Fruit fly (Drosophila melanogaster): ENCODE measurements around the gene Sec16.

Sec16 gene

DNA sequence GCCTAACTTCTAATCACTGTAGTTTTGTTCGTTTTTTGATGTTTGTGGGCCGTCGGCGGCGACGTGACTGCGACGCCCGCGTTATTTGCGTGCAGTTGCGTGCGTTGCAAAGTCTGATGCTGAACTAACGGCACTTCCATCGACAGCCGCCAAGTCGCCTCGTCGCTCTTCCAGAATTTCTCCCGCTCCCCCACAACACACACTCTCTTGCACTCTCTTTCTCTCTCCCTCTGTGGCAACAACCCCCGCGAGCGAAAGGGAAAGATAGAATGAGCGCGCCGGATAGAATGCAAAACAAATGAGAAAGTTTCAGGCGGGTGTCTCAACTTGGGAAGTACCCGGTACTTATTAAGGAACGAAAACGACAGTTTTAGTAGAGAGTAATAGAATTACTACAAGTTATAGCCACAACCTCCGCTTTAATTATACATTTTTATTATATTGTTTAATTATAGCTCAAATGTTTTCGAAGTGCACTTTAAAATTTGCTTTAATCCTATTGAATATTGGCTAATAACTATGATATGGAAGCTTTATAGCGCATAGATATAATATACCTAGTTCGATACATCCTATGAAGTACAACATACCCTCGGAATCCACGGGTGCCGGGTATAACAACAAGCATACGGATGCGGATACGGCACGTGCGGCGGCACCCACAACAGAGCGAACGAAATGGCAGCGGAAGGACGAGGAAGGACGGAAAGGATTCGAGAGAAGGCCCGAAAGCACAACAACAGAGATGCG lies 48.8 kb upstream of the Sec16 start (continued):
- TF ChIP-seq CG18619 (GFP tag; optimal IDR thresholded peaks at IDR 0.05) (peak; percentile 13), CG7556 (GFP tag; optimal IDR thresholded peaks at IDR 0.05) (peak; percentile 68), CG14667 (GFP tag; IDR thresholded peaks at IDR 0.05) (no peak), yki (optimal IDR thresholded peaks at IDR 0.05) (peak; percentile 19), CG1832 (GFP tag; optimal IDR thresholded peaks at IDR 0.05) (peak; percentile 55), Pdp1 (GFP tag; optimal IDR thresholded peaks at IDR 0.05) (no peak), CG17359 (tag; optimal IDR thresholded peaks at IDR 0.05) (no peak), tgo (GFP tag; IDR thresholded peaks at IDR 0.05) (no peak), CG4282 (GFP tag; optimal IDR thresholded peaks at IDR 0.05) (no peak), nom (GFP tag; optimal IDR thresholded peaks at IDR 0.05) (no peak), Ptx1 (GFP tag; IDR thresholded peaks at IDR 0.05) (peak; percentile 29; the same call in 1 of the 2 replicates), CG12391 (tag; optimal IDR thresholded peaks at IDR 0.05) (peak; percentile 32), CG5180 (GFP tag; optimal IDR thresholded peaks at IDR 0.05) (no peak), Aef1 (GFP tag; IDR thresholded peaks at IDR 0.05) (peak; percentile 9; the same call in 1 of the 3 replicates), Fer1 (GFP tag; optimal IDR thresholded peaks at IDR 0.05) (peak; percentile 18), CG16815 (GFP tag; optimal IDR thresholded peaks at IDR 0.05) (no peak), row (GFP tag; IDR thresholded peaks at IDR 0.05) (peak; percentile 53), ERR (GFP tag; optimal IDR thresholded peaks at IDR 0.05) (no peak), CG7987 (GFP tag; optimal IDR thresholded peaks at IDR 0.05) (no peak), nerfin-1 (tag; optimal IDR thresholded peaks at IDR 0.05) (no peak), CG9609 (GFP tag; optimal IDR thresholded peaks at IDR 0.05) (no peak), Dip2 (GFP tag; IDR thresholded peaks at IDR 0.05) (no peak), Ssrp (tag; optimal IDR thresholded peaks at IDR 0.05) (peak; percentile 47), Opbp (GFP tag; IDR thresholded peaks at IDR 0.05; ENCODE audit: partially characterized antibody) (no peak), CG31441 (GFP tag; IDR thresholded peaks at IDR 0.05) (peak; percentile 58), Usf (GFP tag; optimal IDR thresholded peaks at IDR 0.05) (no peak), Sry-β (GFP tag; optimal IDR thresholded peaks at IDR 0.05) (no peak), fd96Cb (tag; optimal IDR thresholded peaks at IDR 0.05) (peak; percentile 36), Meics (GFP tag; optimal IDR thresholded peaks at IDR 0.05) (peak; percentile 37), z (GFP tag; IDR thresholded peaks at IDR 0.05) (no peak), CG34224 (GFP tag; IDR thresholded peaks at IDR 0.05; ENCODE audit: partially characterized antibody) (no peak), fd102C (GFP tag; optimal IDR thresholded peaks at IDR 0.05) (no peak), Med (GFP tag) (peak; percentile 54), CG12104 (GFP tag; optimal IDR thresholded peaks at IDR 0.05) (no peak), CG4424 (GFP tag; optimal IDR thresholded peaks at IDR 0.05) (no peak), org-1 (GFP tag; optimal IDR thresholded peaks at IDR 0.05) (no peak), C15 (GFP tag; IDR thresholded peaks at IDR 0.05) (no peak), usp (GFP tag; optimal IDR thresholded peaks at IDR 0.05) (no peak), BtbVII (GFP tag; optimal IDR thresholded peaks at IDR 0.05) (peak; percentile 34), gem (tag; optimal IDR thresholded peaks at IDR 0.05) (peak; percentile 66), esg (GFP tag; conservative IDR thresholded peaks at IDR 0.05) (peak; percentile 49), zfh2 (GFP tag; optimal IDR thresholded peaks at IDR 0.05) (no peak), sc (optimal IDR thresholded peaks at IDR 0.05) (no peak), sc (GFP tag; optimal IDR thresholded peaks at IDR 0.05) (peak; percentile 40), Dll (GFP tag; IDR thresholded peaks at IDR 0.05; ENCODE audit: partially characterized antibody) (no peak), Dbx (GFP tag; IDR thresholded peaks at IDR 0.05) (0 out of 3 replicates have a peak, but pooled peaks have one; percentile 8), CG4707 (GFP tag; optimal IDR thresholded peaks at IDR 0.05) (no peak), CG15269 (tag; optimal IDR thresholded peaks at IDR 0.05) (peak; percentile 46), CG1603 (tag; optimal IDR thresholded peaks at IDR 0.05) (peak; percentile 15), CG7357 (GFP tag; IDR thresholded peaks at IDR 0.05) (0 out of 3 replicates have a peak, but pooled peaks have one; percentile 15)
